Worm (Caenorhabditis elegans): ENCODE results near the gene ceph-41.

DNA sequence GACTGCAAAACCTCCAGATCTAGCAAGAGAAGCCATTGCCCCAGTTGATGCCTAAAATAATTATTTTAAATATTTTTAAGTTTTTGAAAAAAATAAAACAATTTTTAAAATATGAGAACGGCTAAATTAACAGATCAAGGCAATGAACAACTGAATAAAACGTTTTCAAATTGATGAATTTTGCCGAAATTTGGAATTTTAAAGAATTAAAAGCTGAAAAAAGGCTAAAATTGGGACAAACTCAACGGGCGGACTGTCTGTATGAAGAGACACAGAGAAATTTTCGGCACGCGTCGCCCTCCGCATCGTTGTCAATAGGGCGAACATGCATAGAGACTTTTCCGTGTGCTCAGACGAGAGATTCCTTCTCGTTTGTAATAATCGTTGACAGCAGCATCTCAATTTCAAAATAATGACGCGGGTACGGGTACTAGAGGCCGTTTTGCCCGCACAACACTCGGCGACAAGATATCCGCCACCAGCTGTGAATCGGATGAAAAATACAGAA is 9.1 kb downstream of the ceph-41 start, which contains the start of the genes isp-1 and islo-1:
- TF ChIP-seq mep-1 (tag; optimal IDR thresholded peaks at IDR 0.05) (peak; percentile 77), ham-2 (GFP tag; optimal IDR thresholded peaks at IDR 0.05) (no peak), ztf-11 (tag; optimal IDR thresholded peaks at IDR 0.05) (no peak), mls-2 (tag; optimal IDR thresholded peaks at IDR 0.05) (no peak), blmp-1 (tag; optimal IDR thresholded peaks at IDR 0.05) (no peak), snpc-4 (tag; optimal IDR thresholded peaks at IDR 0.05) (no peak), lsy-2 (tag; optimal IDR thresholded peaks at IDR 0.05) (peak; percentile 42), unc-62 (GFP tag; optimal IDR thresholded peaks at IDR 0.05) (peak; percentile 38), nhr-76 (tag; optimal IDR thresholded peaks at IDR 0.05) (no peak), lin-13 (tag; optimal IDR thresholded peaks at IDR 0.05) (peak; percentile 18), nhr-28 (tag; optimal IDR thresholded peaks at IDR 0.05) (no peak)

All from whole organism, mixed stage, embryonic.